ENCODE assay signal across 4 worm cellular contexts in the genomic region with DNA sequence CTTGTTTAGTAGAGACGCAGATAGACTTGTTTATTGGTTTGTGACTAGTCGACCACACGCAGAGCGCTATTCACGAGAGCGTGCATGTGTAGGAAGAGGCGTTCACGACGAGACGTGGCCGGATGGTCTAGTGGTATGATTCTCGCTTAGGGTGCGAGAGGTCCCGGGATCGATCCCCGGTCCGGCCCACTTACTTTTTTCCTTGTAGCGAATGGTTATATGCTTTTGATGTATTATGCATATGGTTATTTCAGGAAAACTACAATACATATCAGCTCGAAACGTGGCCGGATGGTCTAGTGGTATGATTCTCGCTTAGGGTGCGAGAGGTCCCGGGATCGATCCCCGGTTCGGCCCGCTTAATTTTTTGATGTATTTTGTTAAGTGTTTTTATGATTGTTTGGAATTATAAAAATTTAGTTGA.
TF ChIP-seq lines count a peak whose summit lies in the region.

No protein-coding gene starts in this region.

TF ChIP-seq in whole organism, L2 larva, 48 proteins besides CTCF, POLR2A, EP300 and RAD21 (continued from another document):
- peak; percentile 67 for TF ChIP-seq lin-13 (GFP tag; optimal IDR thresholded peaks at IDR 0.05; lab: Kevin White, UChicago)
- TF ChIP-seq ztf-1 (GFP tag; conservative IDR thresholded peaks at IDR 0.05; lab: Robert Waterston, UW): no peak
- no peak for TF ChIP-seq unc-62 (GFP tag; optimal IDR thresholded peaks at IDR 0.05; lab: Kevin White, UChicago)
- no peak for TF ChIP-seq peb-1 (tag; optimal IDR thresholded peaks at IDR 0.05; lab: Kevin White, UChicago)
- TF ChIP-seq nhr-237 (tag; optimal IDR thresholded peaks at IDR 0.05; lab: Kevin White, UChicago): no peak
- TF ChIP-seq mbf-1 (tag; optimal IDR thresholded peaks at IDR 0.05; lab: Kevin White, UChicago): no peak
- no peak for TF ChIP-seq nhr-23 (tag; optimal IDR thresholded peaks at IDR 0.05; lab: Kevin White, UChicago)
- no peak for TF ChIP-seq ceh-16 (tag; optimal IDR thresholded peaks at IDR 0.05; lab: Kevin White, UChicago)
- TF ChIP-seq gmeb-1 (tag; optimal IDR thresholded peaks at IDR 0.05; lab: Kevin White, UChicago): peak; percentile 67
- TF ChIP-seq F13H6.1 (tag; optimal IDR thresholded peaks at IDR 0.05; lab: Kevin White, UChicago): peak; percentile 68
- no peak for TF ChIP-seq skn-1 (tag; optimal IDR thresholded peaks at IDR 0.05; lab: Kevin White, UChicago)
- no peak for TF ChIP-seq ama-1 (optimal IDR thresholded peaks at IDR 0.05; lab: Kevin White, UChicago)
- no peak for TF ChIP-seq nhr-25 (tag; optimal IDR thresholded peaks at IDR 0.05; lab: Kevin White, UChicago)
- peak; percentile 68 for TF ChIP-seq lin-11 (tag; optimal IDR thresholded peaks at IDR 0.05; lab: Kevin White, UChicago)
- no peak for TF ChIP-seq R02D3.7 (tag; optimal IDR thresholded peaks at IDR 0.05; lab: Kevin White, UChicago)
- peak; percentile 59 for TF ChIP-seq egl-27 (tag; optimal IDR thresholded peaks at IDR 0.05; lab: Kevin White, UChicago)
- TF ChIP-seq mab-5 (tag; optimal IDR thresholded peaks at IDR 0.05; lab: Kevin White, UChicago): peak; percentile 67
- TF ChIP-seq C34F6.9 (tag; optimal IDR thresholded peaks at IDR 0.05; lab: Kevin White, UChicago): peak; percentile 47
- TF ChIP-seq ZK546.5 (tag; optimal IDR thresholded peaks at IDR 0.05; lab: Kevin White, UChicago): no peak
- TF ChIP-seq sma-3 (GFP tag; optimal IDR thresholded peaks at IDR 0.05; lab: Kevin White, UChicago): peak; percentile 76
- no peak for TF ChIP-seq aly-2 (tag; optimal IDR thresholded peaks at IDR 0.05; lab: Kevin White, UChicago)
- no peak for TF ChIP-seq ztf-11 (tag; optimal IDR thresholded peaks at IDR 0.05; lab: Kevin White, UChicago)
- TF ChIP-seq lin-39 (tag; optimal IDR thresholded peaks at IDR 0.05; lab: Kevin White, UChicago): no peak
- no peak for TF ChIP-seq ceh-82 (tag; optimal IDR thresholded peaks at IDR 0.05; lab: Kevin White, UChicago)
- no peak for TF ChIP-seq sem-4 (tag; optimal IDR thresholded peaks at IDR 0.05; lab: Kevin White, UChicago)
- TF ChIP-seq snpc-4 (tag; optimal IDR thresholded peaks at IDR 0.05; lab: Kevin White, UChicago): no peak
- no peak for TF ChIP-seq dmd-4 (tag; optimal IDR thresholded peaks at IDR 0.05; lab: Kevin White, UChicago)

TF ChIP-seq in whole organism, L4 larva, 104 proteins besides CTCF, POLR2A, EP300 and RAD21 (continued from another document and continues in another):
- TF ChIP-seq unc-39 (tag; optimal IDR thresholded peaks at IDR 0.05; lab: Kevin White, UChicago): no peak
- peak; percentile 88 for TF ChIP-seq mep-1 (tag; optimal IDR thresholded peaks at IDR 0.05; lab: Kevin White, UChicago)
- no peak for TF ChIP-seq zag-1 (tag; optimal IDR thresholded peaks at IDR 0.05; lab: Kevin White, UChicago)
- peak; percentile 72 for TF ChIP-seq nhr-11 (tag; optimal IDR thresholded peaks at IDR 0.05; lab: Kevin White, UChicago)
- TF ChIP-seq lin-13 (GFP tag; optimal IDR thresholded peaks at IDR 0.05; lab: Kevin White, UChicago): peak; percentile 15
- peak; percentile 76 for TF ChIP-seq hlh-11 (tag; optimal IDR thresholded peaks at IDR 0.05; lab: Kevin White, UChicago)
- peak; percentile 66 for TF ChIP-seq nhr-48 (tag; optimal IDR thresholded peaks at IDR 0.05; lab: Kevin White, UChicago)
- TF ChIP-seq sdz-12 (GFP tag; optimal IDR thresholded peaks at IDR 0.05; lab: Kevin White, UChicago): peak; percentile 69
- peak; percentile 87 for TF ChIP-seq mxl-2 (GFP tag; conservative IDR thresholded peaks at IDR 0.05; lab: Robert Waterston, UW)
- no peak for TF ChIP-seq ama-1 (optimal IDR thresholded peaks at IDR 0.05; lab: Kevin White, UChicago)
- no peak for TF ChIP-seq lin-15B (tag; optimal IDR thresholded peaks at IDR 0.05; lab: Kevin White, UChicago)
- peak; percentile 79 for TF ChIP-seq ceh-20 (GFP tag; IDR thresholded peaks at IDR 0.05; lab: Robert Waterston, UW)
- TF ChIP-seq zip-11 (GFP tag; IDR thresholded peaks at IDR 0.05; lab: Robert Waterston, UW): 0 out of 2 replicates have a peak, but pooled peaks have one; percentile 64
- TF ChIP-seq mdt-29 (GFP tag; IDR thresholded peaks at IDR 0.05; lab: Robert Waterston, UW): peak; percentile 78
- peak; percentile 26 for TF ChIP-seq dpl-1 (GFP tag; optimal IDR thresholded peaks at IDR 0.05; lab: Kevin White, UChicago)
- TF ChIP-seq Y105C5A.15 (GFP tag; IDR thresholded peaks at IDR 0.05; lab: Robert Waterston, UW): peak; percentile 45; the same call in 1 of the 2 replicates
- TF ChIP-seq rbr-2 (tag; optimal IDR thresholded peaks at IDR 0.05; lab: Kevin White, UChicago): peak; percentile 83
- 0 out of 2 replicates have a peak, but pooled peaks have one; percentile 68 for TF ChIP-seq F26F4.8 (GFP tag; conservative IDR thresholded peaks at IDR 0.05; lab: Robert Waterston, UW)
- TF ChIP-seq ZK337.2 (GFP tag; IDR thresholded peaks at IDR 0.05; lab: Robert Waterston, UW): peak; percentile 77
- TF ChIP-seq aly-2 (tag; optimal IDR thresholded peaks at IDR 0.05; lab: Kevin White, UChicago): no peak
- peak; percentile 83 for TF ChIP-seq T26A8.4 (GFP tag; IDR thresholded peaks at IDR 0.05; lab: Robert Waterston, UW)
- TF ChIP-seq lin-29 (GFP tag; IDR thresholded peaks at IDR 0.05; lab: Robert Waterston, UW): peak; percentile 66; the same call in 1 of the 2 replicates
- TF ChIP-seq zfp-3 (GFP tag; conservative IDR thresholded peaks at IDR 0.05; lab: Robert Waterston, UW): peak; percentile 78; the same call in 1 of the 2 replicates
- TF ChIP-seq fos-1 (tag; optimal IDR thresholded peaks at IDR 0.05; lab: Kevin White, UChicago): no peak
- TF ChIP-seq nhr-6 (tag; optimal IDR thresholded peaks at IDR 0.05; lab: Kevin White, UChicago): peak; percentile 63
- TF ChIP-seq mxl-3 (GFP tag; optimal IDR thresholded peaks at IDR 0.05; lab: Kevin White, UChicago): peak; percentile 69
- TF ChIP-seq dve-1 (tag; optimal IDR thresholded peaks at IDR 0.05; lab: Kevin White, UChicago; ENCODE audit: insufficient read depth): peak; percentile 76
- peak; percentile 87 for TF ChIP-seq arid-1 (GFP tag; conservative IDR thresholded peaks at IDR 0.05; lab: Robert Waterston, UW)
- peak; percentile 44; the same call in 1 of the 2 replicates for TF ChIP-seq ceh-44 (GFP tag; IDR thresholded peaks at IDR 0.05; lab: Robert Waterston, UW)
- peak; percentile 67 for TF ChIP-seq madf-9 (GFP tag; conservative IDR thresholded peaks at IDR 0.05; lab: Robert Waterston, UW)
- peak; percentile 14 for TF ChIP-seq ztf-7 (tag; optimal IDR thresholded peaks at IDR 0.05; lab: Kevin White, UChicago)
- no peak for TF ChIP-seq pqm-1 (tag; optimal IDR thresholded peaks at IDR 0.05; lab: Kevin White, UChicago)
- no peak for TF ChIP-seq zfp-2 (tag; optimal IDR thresholded peaks at IDR 0.05; lab: Kevin White, UChicago)

TF ChIP-seq in whole organism, late embryonic, 69 proteins besides CTCF, POLR2A, EP300 and RAD21 (continued from another document and continues in another):
- TF ChIP-seq pros-1 (tag; optimal IDR thresholded peaks at IDR 0.05; lab: Kevin White, UChicago) (peak; percentile 59), ceh-9 (tag; optimal IDR thresholded peaks at IDR 0.05; lab: Kevin White, UChicago) (peak; percentile 3), elt-2 (tag; optimal IDR thresholded peaks at IDR 0.05; lab: Kevin White, UChicago) (peak; percentile 91), T23F11.4 (GFP tag; optimal IDR thresholded peaks at IDR 0.05; lab: Kevin White, UChicago) (peak; percentile 80), hlh-15 (tag; optimal IDR thresholded peaks at IDR 0.05; lab: Kevin White, UChicago) (no peak), C38D4.7 (GFP tag; optimal IDR thresholded peaks at IDR 0.05; lab: Kevin White, UChicago) (peak; percentile 79), ceh-2 (tag; optimal IDR thresholded peaks at IDR 0.05; lab: Kevin White, UChicago) (peak; percentile 67), madf-2 (tag; optimal IDR thresholded peaks at IDR 0.05; lab: Kevin White, UChicago) (peak; percentile 79), pag-3 (tag; optimal IDR thresholded peaks at IDR 0.05; lab: Kevin White, UChicago; ENCODE audit: borderline replicate concordance) (no peak), eyg-1 (tag; optimal IDR thresholded peaks at IDR 0.05; lab: Kevin White, UChicago) (peak; percentile 50), ceh-45 (GFP tag; IDR thresholded peaks at IDR 0.05; lab: Robert Waterston, UW) (peak; percentile 74; the same call in 1 of the 2 replicates), unc-3 (GFP tag; conservative IDR thresholded peaks at IDR 0.05; lab: Robert Waterston, UW) (peak; percentile 64), unc-3 (tag; optimal IDR thresholded peaks at IDR 0.05; lab: Kevin White, UChicago) (no peak), rnt-1 (tag; optimal IDR thresholded peaks at IDR 0.05; lab: Kevin White, UChicago) (peak; percentile 40), pha-4 (tag; optimal IDR thresholded peaks at IDR 0.05; lab: Kevin White, UChicago) (no peak), ceh-22 (tag; optimal IDR thresholded peaks at IDR 0.05; lab: Kevin White, UChicago) (peak; percentile 24), che-1 (tag; optimal IDR thresholded peaks at IDR 0.05; lab: Kevin White, UChicago) (peak; percentile 81), ceh-48 (tag; optimal IDR thresholded peaks at IDR 0.05; lab: Kevin White, UChicago) (peak; percentile 67), hlh-30 (tag; optimal IDR thresholded peaks at IDR 0.05; lab: Kevin White, UChicago; ENCODE audit: insufficient read depth) (peak; percentile 49), dve-1 (tag; optimal IDR thresholded peaks at IDR 0.05; lab: Kevin White, UChicago) (peak; percentile 73), dmd-4 (tag; optimal IDR thresholded peaks at IDR 0.05; lab: Kevin White, UChicago; ENCODE audit: borderline replicate concordance) (peak; percentile 76), sdc-2 (tag; optimal IDR thresholded peaks at IDR 0.05; lab: Kevin White, UChicago) (peak; percentile 89), hlh-8 (tag; optimal IDR thresholded peaks at IDR 0.05; lab: Kevin White, UChicago) (peak; percentile 56), unc-42 (tag; optimal IDR thresholded peaks at IDR 0.05; lab: Kevin White, UChicago) (peak; percentile 55), elt-4 (tag; optimal IDR thresholded peaks at IDR 0.05; lab: Kevin White, UChicago) (no peak), K09A11.1 (tag; optimal IDR thresholded peaks at IDR 0.05; lab: Kevin White, UChicago; ENCODE audit: insufficient read depth) (peak; percentile 84), ahr-1 (tag; optimal IDR thresholded peaks at IDR 0.05; lab: Kevin White, UChicago) (peak; percentile 70), fkh-6 (tag; optimal IDR thresholded peaks at IDR 0.05; lab: Kevin White, UChicago) (peak; percentile 72), ceh-18 (tag; optimal IDR thresholded peaks at IDR 0.05; lab: Kevin White, UChicago) (peak; percentile 54), Y22D7AL.16 (tag; optimal IDR thresholded peaks at IDR 0.05; lab: Kevin White, UChicago) (peak; percentile 64), unc-86 (tag; optimal IDR thresholded peaks at IDR 0.05; lab: Kevin White, UChicago) (peak; percentile 80), ceh-6 (GFP tag; optimal IDR thresholded peaks at IDR 0.05; lab: Kevin White, UChicago) (peak; percentile 88), K02D7.2 (tag; optimal IDR thresholded peaks at IDR 0.05; lab: Kevin White, UChicago) (peak; percentile 64), sox-4 (tag; optimal IDR thresholded peaks at IDR 0.05; lab: Kevin White, UChicago) (peak; percentile 84), nhr-232 (tag; optimal IDR thresholded peaks at IDR 0.05; lab: Kevin White, UChicago) (peak; percentile 76), ztf-16 (tag; optimal IDR thresholded peaks at IDR 0.05; lab: Kevin White, UChicago) (peak; percentile 58)

TF ChIP-seq in whole organism, mixed stage, embryonic, 35 proteins besides CTCF, POLR2A, EP300 and RAD21 (continued from another document):
- TF ChIP-seq snpc-4 (tag; optimal IDR thresholded peaks at IDR 0.05; lab: Kevin White, UChicago) (no peak), drap-1 (GFP tag; optimal IDR thresholded peaks at IDR 0.05; lab: Kevin White, UChicago) (peak; percentile 92), bed-3 (GFP tag; optimal IDR thresholded peaks at IDR 0.05; lab: Kevin White, UChicago) (peak; percentile 74), zip-8 (tag; optimal IDR thresholded peaks at IDR 0.05; lab: Kevin White, UChicago) (no peak), nhr-2 (tag; optimal IDR thresholded peaks at IDR 0.05; lab: Kevin White, UChicago) (no peak), ces-1 (GFP tag; optimal IDR thresholded peaks at IDR 0.05; lab: Kevin White, UChicago) (peak; percentile 46), lin-32 (GFP tag; optimal IDR thresholded peaks at IDR 0.05; lab: Kevin White, UChicago) (peak; percentile 81), nhr-28 (tag; optimal IDR thresholded peaks at IDR 0.05; lab: Kevin White, UChicago) (peak; percentile 9)
